Worm (Caenorhabditis elegans) whole organism, L4 larva: Measurements from ENCODE around the gene cpl-1.

Source experiments
- F10B5.3 ChIP-seq: sonication (generic microtip); optimal IDR thresholded peaks from 2 replicates; lab custom pipeline; 2016; ENCODE audit warnings: mild to moderate bottlenecking, missing genetic modification characterization, missing compliant biosample characterization
- T20F7.1 ChIP-seq: fragments of 200-800 bp; sonication (Bioruptor generic); optimal IDR thresholded peaks from 2 replicates; lab custom pipeline; 2018; ENCODE audit warnings: mild to moderate bottlenecking, missing genetic modification characterization, missing compliant biosample characterization
- T26A8.4 ChIP-seq: fragments of 200-800 bp; sonication (Bioruptor generic); IDR thresholded peaks from 2 replicates; pipeline ENCODE4 v1.3.6; 2022; ENCODE audit warnings: missing genetic modification characterization, missing compliant biosample characterization
- aha-1 ChIP-seq: fragments of 150-350 bp; peaks from one replicate; lab custom pipeline; 2014; ENCODE audit warnings: missing biosample characterization, missing genetic modification characterization
- ama-1 ChIP-seq: fragments of 150-350 bp; optimal IDR thresholded peaks from 2 replicates; lab custom pipeline; 2014; ENCODE audit warnings: inconsistent platforms, mixed read lengths
- attf-4 ChIP-seq: sonication (generic microtip); optimal IDR thresholded peaks from 3 replicates; lab custom pipeline; 2017; ENCODE audit warnings: missing biosample characterization, missing genetic modification characterization
- ceh-20 ChIP-seq: fragments of 200-800 bp; sonication (Bioruptor generic); IDR thresholded peaks from 2 replicates; pipeline ENCODE4 v1.3.6; 2022; ENCODE audit warnings: missing genetic modification reagents, missing genetic modification characterization, missing compliant biosample characterization
- ctbp-1 ChIP-seq: fragments of 200-800 bp; sonication (Bioruptor generic); IDR thresholded peaks from 2 replicates; pipeline ENCODE4 v1.3.6; 2022; ENCODE audit warnings: missing genetic modification reagents, missing genetic modification characterization, missing compliant biosample characterization
- daf-16 ChIP-seq, 3 experiments: sonication (generic microtip); optimal IDR thresholded peaks; 2 replicates each; lab custom pipeline; 2016 to 2017; ENCODE audit warnings: missing genetic modification characterization in 3 of 3, missing genetic modification reagents in 3 of 3, mild to moderate bottlenecking in 2 of 3, missing compliant biosample characterization in 2 of 3, missing biosample characterization in 1 of 3, moderate library complexity in 1 of 3
- dmd-6 ChIP-seq: fragments of 200-800 bp; sonication (Bioruptor generic); IDR thresholded peaks from 2 replicates; pipeline ENCODE4 v1.3.6; 2022; ENCODE audit warnings: missing genetic modification reagents, missing genetic modification characterization, missing compliant biosample characterization
- dmd-8 ChIP-seq: fragments of 200-800 bp; sonication (Bioruptor generic); IDR thresholded peaks from 2 replicates; pipeline ENCODE4 v1.3.6; 2022; ENCODE audit warnings: missing genetic modification characterization, missing compliant biosample characterization
- dmd-9 ChIP-seq: fragments of 200-800 bp; sonication (Bioruptor generic); IDR thresholded peaks from 2 replicates; pipeline ENCODE4 v1.3.6; 2022; ENCODE audit warnings: missing genetic modification reagents, missing genetic modification characterization, missing compliant biosample characterization
- dve-1 ChIP-seq: sonication (generic microtip); optimal IDR thresholded peaks from 2 replicates; lab custom pipeline; 2017; ENCODE audit warnings: antibody characterized with exemption, mild to moderate bottlenecking, missing genetic modification characterization, missing compliant biosample characterization; ENCODE audit not compliant: insufficient read depth
- egl-27 ChIP-seq: sonication (generic microtip); optimal IDR thresholded peaks from 3 replicates; lab custom pipeline; 2017; ENCODE audit warnings: missing biosample characterization, missing genetic modification reagents, missing genetic modification characterization
- fkh-10 ChIP-seq: fragments of 150-350 bp; optimal IDR thresholded peaks from 2 replicates; lab custom pipeline; 2014; ENCODE audit warnings: missing biosample characterization, missing genetic modification reagents, missing genetic modification characterization
- gei-8 ChIP-seq: fragments of 200-800 bp; sonication (Bioruptor generic); optimal IDR thresholded peaks from 2 replicates; lab custom pipeline; 2018; ENCODE audit warnings: mild to moderate bottlenecking, missing genetic modification characterization, missing compliant biosample characterization
- hlh-11 ChIP-seq: fragments of 200-800 bp; sonication (Bioruptor generic); optimal IDR thresholded peaks from 2 replicates; lab custom pipeline; 2018; ENCODE audit warnings: mild to moderate bottlenecking, missing genetic modification characterization, missing compliant biosample characterization
- hlh-30 ChIP-seq: sonication (generic microtip); optimal IDR thresholded peaks from 2 replicates; lab custom pipeline; 2017; ENCODE audit warnings: antibody characterized with exemption, mild to moderate bottlenecking, missing genetic modification characterization, missing compliant biosample characterization; ENCODE audit not compliant: insufficient read depth
- lin-1 ChIP-seq: fragments of 200-800 bp; sonication (Bioruptor generic); IDR thresholded peaks from 2 replicates; pipeline ENCODE4 v1.3.6; 2022; ENCODE audit warnings: missing genetic modification reagents, missing genetic modification characterization, missing compliant biosample characterization
- lin-15B ChIP-seq: fragments of 150-350 bp; sonication (generic microtip); optimal IDR thresholded peaks from 3 replicates; lab custom pipeline; 2014; ENCODE audit warnings: missing biosample characterization, missing genetic modification characterization
- lin-38 ChIP-seq: fragments of 200-800 bp; sonication (Bioruptor generic); IDR thresholded peaks from 2 replicates; pipeline ENCODE4 v1.3.6; 2022; ENCODE audit warnings: missing genetic modification reagents, missing genetic modification characterization, missing compliant biosample characterization
- lsy-2 ChIP-seq, 2 experiments: fragments of 150-350 bp in 1 of 2; sonication (generic microtip) in 1 of 2; optimal IDR thresholded peaks; 2 replicates each; lab custom pipeline; 2014 to 2017; ENCODE audit warnings: missing biosample characterization in 2 of 2, missing genetic modification characterization in 2 of 2
- madf-5 ChIP-seq, 2 experiments: fragments of 200-800 bp; sonication (Bioruptor generic); IDR thresholded peaks; 2 replicates each; pipeline ENCODE4 v1.3.6; 2022; ENCODE audit warnings: missing compliant biosample characterization in 2 of 2, missing genetic modification characterization in 2 of 2
- mdl-1 ChIP-seq, 2 experiments: fragments of 150-350 bp in 1 of 2; sonication (generic microtip) in 1 of 2; optimal IDR thresholded peaks; 2 replicates each; lab custom pipeline; 2014 to 2017; ENCODE audit warnings: missing biosample characterization in 2 of 2, missing genetic modification characterization in 2 of 2
- mdt-29 ChIP-seq: fragments of 200-800 bp; sonication (Bioruptor generic); IDR thresholded peaks from 2 replicates; pipeline ENCODE4 v1.3.6; 2022; ENCODE audit warnings: missing genetic modification reagents, missing genetic modification characterization, missing compliant biosample characterization
- mxl-2 ChIP-seq: fragments of 200-800 bp; sonication (Bioruptor generic); conservative IDR thresholded peaks from 2 replicates; pipeline ENCODE4 v1.3.6; 2022; ENCODE audit warnings: missing genetic modification reagents, missing genetic modification characterization, missing compliant biosample characterization
- nhr-10 ChIP-seq: fragments of 150-350 bp; optimal IDR thresholded peaks from 2 replicates; lab custom pipeline; 2014; ENCODE audit warnings: missing biosample characterization, missing genetic modification characterization
- nhr-102 ChIP-seq: sonication (generic microtip); optimal IDR thresholded peaks from 2 replicates; lab custom pipeline; 2016; ENCODE audit warnings: mild to moderate bottlenecking, missing genetic modification characterization, moderate library complexity, missing compliant biosample characterization
- nhr-11 ChIP-seq: fragments of 150-350 bp; optimal IDR thresholded peaks from 2 replicates; lab custom pipeline; 2014; ENCODE audit warnings: missing biosample characterization, missing genetic modification characterization
- nhr-28 ChIP-seq: fragments of 150-350 bp; optimal IDR thresholded peaks from 2 replicates; lab custom pipeline; 2014; ENCODE audit warnings: missing biosample characterization, missing genetic modification characterization
- nhr-77 ChIP-seq: fragments of 150-350 bp; optimal IDR thresholded peaks from 2 replicates; lab custom pipeline; 2014; ENCODE audit warnings: missing biosample characterization, missing genetic modification characterization
- pha-4 ChIP-seq, 2 experiments: fragments of 150-350 bp in 1 of 2; fragments of 200-800 bp in 1 of 2; sonication (Bioruptor generic) in 1 of 2; IDR thresholded peaks in 1 of 2; optimal IDR thresholded peaks in 1 of 2; 2 replicates each; pipeline versions ENCODE4 v1.3.6 to Lab custom; 2014 to 2022; ENCODE audit warnings: missing genetic modification characterization in 2 of 2, missing genetic modification reagents in 2 of 2, missing biosample characterization in 1 of 2, missing compliant biosample characterization in 1 of 2
- php-3 ChIP-seq: fragments of 200-800 bp; sonication (Bioruptor generic); IDR thresholded peaks from 2 replicates; pipeline ENCODE4 v1.3.6; 2022; ENCODE audit warnings: missing genetic modification reagents, missing genetic modification characterization, missing compliant biosample characterization
- pqm-1 ChIP-seq: sonication (generic microtip); optimal IDR thresholded peaks from 2 replicates; lab custom pipeline; 2017; ENCODE audit warnings: missing biosample characterization, missing genetic modification characterization
- saeg-2 ChIP-seq: fragments of 200-800 bp; sonication (Bioruptor generic); IDR thresholded peaks from 2 replicates; pipeline ENCODE4 v1.3.6; 2022; ENCODE audit warnings: missing genetic modification reagents, missing genetic modification characterization, missing compliant biosample characterization
- sdz-12 ChIP-seq: fragments of 200-800 bp; sonication (Bioruptor generic); optimal IDR thresholded peaks from 2 replicates; lab custom pipeline; 2018; ENCODE audit warnings: mild to moderate bottlenecking, missing genetic modification characterization, missing compliant biosample characterization
- set-16 ChIP-seq: fragments of 200-800 bp; sonication (Bioruptor generic); IDR thresholded peaks from 2 replicates; pipeline ENCODE4 v1.3.6; 2022; ENCODE audit warnings: missing genetic modification reagents, missing genetic modification characterization, missing compliant biosample characterization
- skn-1 ChIP-seq: fragments of 150-350 bp; optimal IDR thresholded peaks from 2 replicates; lab custom pipeline; 2014; ENCODE audit warnings: missing biosample characterization, missing genetic modification characterization
- unc-62 ChIP-seq, 3 experiments: fragments of 150-350 bp in 1 of 3; sonication (generic microtip); optimal IDR thresholded peaks in 2 of 3; peaks in 1 of 3; 1 replicate in 1 of 3; 2 replicates in 2 of 3; lab custom pipeline; 2014 to 2017; ENCODE audit warnings: missing biosample characterization in 3 of 3, missing genetic modification characterization in 3 of 3, missing genetic modification reagents in 3 of 3, missing genotype in 1 of 3
- zag-1 ChIP-seq: fragments of 150-350 bp; optimal IDR thresholded peaks from 2 replicates; lab custom pipeline; 2014; ENCODE audit warnings: missing biosample characterization, missing genetic modification characterization
- zfp-2 ChIP-seq: sonication (generic microtip); optimal IDR thresholded peaks from 2 replicates; lab custom pipeline; 2016; ENCODE audit warnings: mild to moderate bottlenecking, missing genetic modification characterization, missing compliant biosample characterization
- zfp-3 ChIP-seq: fragments of 200-800 bp; sonication (Bioruptor generic); conservative IDR thresholded peaks from 2 replicates; pipeline ENCODE4 v1.3.6; 2022; ENCODE audit warnings: missing genetic modification reagents, missing genetic modification characterization, missing compliant biosample characterization

Gene cpl-1

ce11 chrV:16594514-16594913 is 632 bp downstream of the cpl-1 start (continued):
- TF ChIP-seq daf-16 (GFP tag; optimal IDR thresholded peaks at IDR 0.05; lab: Kevin White, UChicago), result no peak
- TF ChIP-seq daf-16 (tag; optimal IDR thresholded peaks at IDR 0.05; lab: Kevin White, UChicago), result peak; percentile 33
- no peak for TF ChIP-seq T26A8.4 (GFP tag; lab: Robert Waterston, UW)
- no peak for TF ChIP-seq T20F7.1
- no peak for TF ChIP-seq aha-1 (tag; lab: Kevin White, UChicago)
- TF ChIP-seq saeg-2 (GFP tag; lab: Robert Waterston, UW), result no peak
- TF ChIP-seq mdl-1 (tag; optimal IDR thresholded peaks at IDR 0.05; lab: Kevin White, UChicago), result no peak
- TF ChIP-seq attf-4 (tag; lab: Kevin White, UChicago), result no peak
- TF ChIP-seq dmd-8 (GFP tag; lab: Robert Waterston, UW), result no peak
- TF ChIP-seq nhr-11 (tag; lab: Kevin White, UChicago), result no peak
- no peak for TF ChIP-seq lin-15B (tag; lab: Kevin White, UChicago)

ce11 chrV:16593792-16594059 is 1.4 kb downstream of the cpl-1 start:
- TF ChIP-seq fkh-10 (GFP tag; lab: Kevin White, UChicago) (no peak), nhr-28 (tag; lab: Kevin White, UChicago) (no peak), nhr-10 (tag; lab: Kevin White, UChicago) (no peak), sdz-12 (GFP tag; lab: Kevin White, UChicago) (peak; percentile 18), dmd-6 (GFP tag; lab: Robert Waterston, UW) (0 out of 2 replicates have a peak, but pooled peaks have one; percentile 3), T26A8.4 (GFP tag; lab: Robert Waterston, UW) (no peak; the same call in 1 of the 2 replicates), ama-1 (no peak), zfp-3 (GFP tag; lab: Robert Waterston, UW) (peak; percentile 21; the same call in 1 of the 2 replicates), set-16 (GFP tag; lab: Robert Waterston, UW) (peak; percentile 67), ctbp-1 (no peak), egl-27 (tag; lab: Kevin White, UChicago) (no peak), zag-1 (tag; lab: Kevin White, UChicago) (no peak), gei-8 (GFP tag; lab: Kevin White, UChicago) (no peak), lsy-2 (tag; optimal IDR thresholded peaks at IDR 0.05; lab: Kevin White, UChicago) (no peak), F10B5.3 (tag; lab: Kevin White, UChicago) (no peak), hlh-30 (tag; lab: Kevin White, UChicago) (no peak)

- TF ChIP-seq hlh-30 (tag; lab: Kevin White, UChicago) (peak; percentile 43), pqm-1 (peak; percentile 81), nhr-102 (peak; percentile 15), dmd-6 (GFP tag; lab: Robert Waterston, UW) (peak; percentile 63), zfp-2 (tag; lab: Kevin White, UChicago) (no peak), pha-4 (GFP tag; IDR thresholded peaks at IDR 0.05; lab: Robert Waterston, UW) (peak; percentile 64; the same call in 1 of the 2 replicates), pha-4 (tag; optimal IDR thresholded peaks at IDR 0.05; lab: Kevin White, UChicago) (no peak), dmd-9 (GFP tag; lab: Robert Waterston, UW) (0 out of 2 replicates have a peak, but pooled peaks have one; percentile 38), skn-1 (tag; lab: Kevin White, UChicago) (no peak), saeg-2 (GFP tag; lab: Robert Waterston, UW) (0 out of 2 replicates have a peak, but pooled peaks have one; percentile 22), nhr-28 (tag; lab: Kevin White, UChicago) (peak; percentile 69), egl-27 (tag; lab: Kevin White, UChicago) (no peak), nhr-77 (tag; lab: Kevin White, UChicago) (peak; percentile 37), ceh-20 (GFP tag; lab: Robert Waterston, UW) (no peak), mxl-2 (GFP tag; lab: Robert Waterston, UW) (no peak), daf-16 (GFP tag; optimal IDR thresholded peaks at IDR 0.05; lab: Kevin White, UChicago) (no peak), daf-16 (tag; optimal IDR thresholded peaks at IDR 0.05; lab: Kevin White, UChicago) (peak; percentile 69), T26A8.4 (GFP tag; lab: Robert Waterston, UW) (peak; percentile 57; the same call in 1 of the 2 replicates), mdt-29 (GFP tag; lab: Robert Waterston, UW) (peak; percentile 10; the same call in 1 of the 2 replicates), hlh-11 (tag; lab: Kevin White, UChicago) (peak; percentile 63), T20F7.1 (peak; percentile 32), lin-38 (GFP tag; lab: Robert Waterston, UW) (0 out of 2 replicates have a peak, but pooled peaks have one; percentile 22), php-3 (GFP tag; lab: Robert Waterston, UW) (peak; percentile 58), unc-62 (GFP tag; optimal IDR thresholded peaks at IDR 0.05 in 1 of 2; lab: Kevin White, UChicago) (peak; percentile 2 to 84), unc-62 (tag; optimal IDR thresholded peaks at IDR 0.05; lab: Kevin White, UChicago) (no peak), dve-1 (tag; lab: Kevin White, UChicago) (peak; percentile 41), zag-1 (tag; lab: Kevin White, UChicago) (no peak), madf-5 (GFP tag; IDR thresholded peaks at IDR 0.05; lab: Robert Waterston, UW) (no peak), lin-1 (GFP tag; lab: Robert Waterston, UW) (peak; percentile 40; the same call in 1 of the 2 replicates)
Observed at ce11 chrV:16592947-16593791, 2.0 kb downstream of the cpl-1 start.
